Fruit fly (Drosophila melanogaster) whole organism, pupa: ENCODE data around the gene Adgf-A2.

ENCODE experiments used
- CG14655 ChIP-seq: fragments of 200-800 bp; sonication (Bioruptor generic); optimal IDR thresholded peaks from 3 replicates; lab custom pipeline; 2017; ENCODE audit warnings: mild to moderate bottlenecking, missing biosample characterization, missing genetic modification reagents, missing genetic modification characterization
- D1 ChIP-seq: fragments of 200-800 bp; sonication (Bioruptor generic); optimal IDR thresholded peaks from 2 replicates; lab custom pipeline; 2018; ENCODE audit warnings: missing biosample characterization, mild to moderate bottlenecking, missing genetic modification characterization, moderate library complexity

DNA sequence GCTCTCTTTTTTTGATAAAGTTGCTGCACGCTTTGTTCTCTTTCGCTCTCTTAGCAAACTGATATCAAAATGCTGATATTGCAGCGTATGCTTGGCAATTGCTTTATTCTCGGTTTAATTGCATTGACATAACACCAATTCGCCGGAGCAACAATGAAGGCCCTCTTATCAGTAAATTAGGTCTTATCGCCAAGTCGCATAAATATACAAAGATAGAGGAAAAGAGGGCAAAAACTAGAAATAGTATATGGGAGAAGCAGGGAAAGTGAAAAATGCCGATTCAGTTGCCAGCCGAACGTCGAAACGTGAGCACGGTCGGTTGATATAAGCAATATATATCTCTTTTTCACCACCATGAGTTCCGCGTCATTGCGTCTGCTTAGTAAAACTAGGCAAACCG is 23.5 kb downstream of the Adgf-A2 start, which contains the start of gene CG7460:
- TF ChIP-seq D1 (tag; lab: Kevin White, UChicago) (no peak), CG14655 (GFP tag; lab: Kevin White, UChicago) (no peak)
